Fruit fly (Drosophila melanogaster): ENCODE results near the gene dpr15.

Gene dpr15

dm6 chr3R:12158495-12158894 lies at the start of gene dpr15:
Gene dpr15, minus strand, starts transcription at chr3R:12158595.
- TF ChIP-seq OdsH (GFP tag; optimal IDR thresholded peaks at IDR 0.05) (no peak), CG16779 (tag; optimal IDR thresholded peaks at IDR 0.05) (no peak), Blimp-1 (GFP tag; optimal IDR thresholded peaks at IDR 0.05) (no peak), Eip93F (GFP tag; optimal IDR thresholded peaks at IDR 0.05) (no peak), CG15336 (GFP tag; IDR thresholded peaks at IDR 0.05) (no peak), CG6808 (GFP tag; optimal IDR thresholded peaks at IDR 0.05) (no peak), Met (GFP tag; optimal IDR thresholded peaks at IDR 0.05) (no peak), CG3032 (tag; optimal IDR thresholded peaks at IDR 0.05) (no peak), CG34406 (GFP tag; optimal IDR thresholded peaks at IDR 0.05) (no peak), achi (GFP tag; optimal IDR thresholded peaks at IDR 0.05) (no peak), Hr38 (GFP tag; optimal IDR thresholded peaks at IDR 0.05) (no peak), fkh (GFP tag; optimal IDR thresholded peaks at IDR 0.05) (no peak)

DNA sequence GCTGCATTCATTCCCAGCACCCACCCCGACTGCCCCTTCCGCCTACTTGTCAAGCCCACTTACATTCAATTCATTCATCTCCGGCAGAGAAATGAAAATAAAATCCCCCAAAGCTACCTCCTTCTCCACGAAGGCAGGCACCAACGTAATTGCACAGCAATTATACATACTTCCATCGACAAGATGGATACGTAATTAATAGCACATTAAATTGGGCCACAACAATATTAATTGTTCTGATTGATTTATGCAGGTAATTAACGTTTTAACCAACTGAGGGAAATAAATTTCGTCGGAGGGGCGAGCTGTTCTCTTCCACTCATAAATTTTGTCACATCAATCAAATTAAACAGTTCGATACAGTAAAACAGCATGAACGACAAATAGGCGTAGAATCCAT lies 39.2 kb upstream of the dpr15 start, which contains the start of gene Adk1:
TSS of gene Adk1 (plus strand) at position 301 of the 400 bp plus-strand sequence.
- no peak for TF ChIP-seq CG6163 (GFP tag; IDR thresholded peaks at IDR 0.05)

dm6 chr3R:12196100-12196499 lies 37.7 kb upstream of the dpr15 start:
- TF ChIP-seq CG16779 (tag; optimal IDR thresholded peaks at IDR 0.05) (no peak), Hr4 (GFP tag; optimal IDR thresholded peaks at IDR 0.05) (peak; percentile 17), Hr38 (GFP tag; optimal IDR thresholded peaks at IDR 0.05) (no peak), CG15336 (GFP tag; IDR thresholded peaks at IDR 0.05) (peak; percentile 42; the same call in 1 of the 2 replicates), CG11294 (GFP tag; IDR thresholded peaks at IDR 0.05) (no peak), Eip75B (GFP tag; optimal IDR thresholded peaks at IDR 0.05) (peak; percentile 38), Ets21C (GFP tag; optimal IDR thresholded peaks at IDR 0.05) (no peak), CG10631 (GFP tag; optimal IDR thresholded peaks at IDR 0.05) (peak; percentile 47), CG6163 (GFP tag; IDR thresholded peaks at IDR 0.05) (peak; percentile 46; the same call in 1 of the 3 replicates), fd59A (GFP tag; optimal IDR thresholded peaks at IDR 0.05) (peak; percentile 19), CG10669 (GFP tag; optimal IDR thresholded peaks at IDR 0.05) (peak; percentile 38), Met (GFP tag; optimal IDR thresholded peaks at IDR 0.05) (peak; percentile 23), cyc (GFP tag; optimal IDR thresholded peaks at IDR 0.05) (no peak), Hr39 (GFP tag; optimal IDR thresholded peaks at IDR 0.05) (peak; percentile 16), CG6808 (GFP tag; optimal IDR thresholded peaks at IDR 0.05) (peak; percentile 16), CG8632 (GFP tag; optimal IDR thresholded peaks at IDR 0.05) (peak; percentile 1), OdsH (GFP tag; optimal IDR thresholded peaks at IDR 0.05) (peak; percentile 27), eg (GFP tag; IDR thresholded peaks at IDR 0.05) (peak; percentile 63; the same call in 2 of the 3 replicates), CG7368 (GFP tag; optimal IDR thresholded peaks at IDR 0.05) (no peak), vri (GFP tag; optimal IDR thresholded peaks at IDR 0.05) (no peak), pdm3 (GFP tag; optimal IDR thresholded peaks at IDR 0.05) (peak; percentile 41), CG32006 (GFP tag; optimal IDR thresholded peaks at IDR 0.05) (peak; percentile 47), ss (GFP tag; optimal IDR thresholded peaks at IDR 0.05) (peak in 1 of 2 experiments; percentile 17), CG1621 (tag; optimal IDR thresholded peaks at IDR 0.05) (no peak), acj6 (GFP tag; optimal IDR thresholded peaks at IDR 0.05) (peak; percentile 10), spab (GFP tag; optimal IDR thresholded peaks at IDR 0.05) (peak; percentile 12), svp (GFP tag) (no peak), CG11762 (GFP tag; optimal IDR thresholded peaks at IDR 0.05; ENCODE audit: insufficient read depth) (no peak), achi (GFP tag; optimal IDR thresholded peaks at IDR 0.05) (peak; percentile 20), CG3919 (GFP tag; optimal IDR thresholded peaks at IDR 0.05) (no peak), Ets96B (tag; optimal IDR thresholded peaks at IDR 0.05) (peak; percentile 43)

DNA sequence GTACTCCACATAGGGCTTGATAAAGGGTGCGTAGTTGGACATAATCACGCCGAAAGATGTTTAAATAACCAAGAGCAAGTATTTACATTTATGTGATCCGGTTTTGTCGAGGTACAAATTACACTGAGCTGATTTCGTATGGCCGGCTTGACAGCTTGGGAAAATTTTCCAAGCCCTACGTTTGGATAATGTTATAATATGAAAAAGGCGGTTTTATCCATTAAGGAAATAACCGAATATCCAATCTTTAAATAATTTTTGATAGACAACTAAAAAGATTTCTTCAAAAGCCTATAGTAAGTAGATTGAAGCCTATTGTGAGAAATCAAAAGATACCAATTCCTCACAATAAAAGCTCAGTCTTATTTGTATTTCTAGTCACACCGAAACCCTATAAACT lies 36.5 kb upstream of the dpr15 start, which contains the start of the genes eIF3d2 and CG43450:
TSS of gene eIF3d2 (minus strand) at position 101 of the 400 bp plus-strand sequence.
TSS of gene CG43450 (plus strand) at position 384 of the 400 bp plus-strand sequence.
- TF ChIP-seq CG6792 (GFP tag; optimal IDR thresholded peaks at IDR 0.05), result no peak
- no peak for TF ChIP-seq fkh (GFP tag; optimal IDR thresholded peaks at IDR 0.05)
- no peak for TF ChIP-seq CG10669 (GFP tag; optimal IDR thresholded peaks at IDR 0.05)
- no peak for TF ChIP-seq pdm3 (GFP tag; optimal IDR thresholded peaks at IDR 0.05)
- no peak for TF ChIP-seq Eip93F (GFP tag; optimal IDR thresholded peaks at IDR 0.05)
- TF ChIP-seq ss (GFP tag; optimal IDR thresholded peaks at IDR 0.05), result no peak
- no peak for TF ChIP-seq esn (GFP tag; optimal IDR thresholded peaks at IDR 0.05)
- TF ChIP-seq CG1621 (tag; optimal IDR thresholded peaks at IDR 0.05), result no peak
- no peak for TF ChIP-seq Hr4 (GFP tag; optimal IDR thresholded peaks at IDR 0.05)
- TF ChIP-seq fd85E (GFP tag; optimal IDR thresholded peaks at IDR 0.05), result no peak
- no peak for TF ChIP-seq CG11762 (GFP tag; optimal IDR thresholded peaks at IDR 0.05; ENCODE audit: insufficient read depth)
- no peak for TF ChIP-seq CG3919 (GFP tag; optimal IDR thresholded peaks at IDR 0.05)
- TF ChIP-seq Sox15 (GFP tag; optimal IDR thresholded peaks at IDR 0.05), result no peak
- TF ChIP-seq fd59A (GFP tag; optimal IDR thresholded peaks at IDR 0.05), result no peak
- no peak for TF ChIP-seq Eip78C (GFP tag)
- no peak for TF ChIP-seq Hr39 (GFP tag; optimal IDR thresholded peaks at IDR 0.05)
- no peak for TF ChIP-seq CG11902 (GFP tag; optimal IDR thresholded peaks at IDR 0.05)
- TF ChIP-seq CG4318 (GFP tag; optimal IDR thresholded peaks at IDR 0.05), result no peak
- TF ChIP-seq topi (GFP tag; optimal IDR thresholded peaks at IDR 0.05), result no peak
- no peak for TF ChIP-seq CG31627 (GFP tag; optimal IDR thresholded peaks at IDR 0.05)
